Worm (Caenorhabditis elegans) whole organism, L4 larva: Measurements from ENCODE around the gene klp-6.

Experiments used
- nhr-237 ChIP-seq: sonication (generic microtip); optimal IDR thresholded peaks from 2 replicates; lab custom pipeline; 2017; ENCODE audit warnings: missing biosample characterization, missing genetic modification characterization
- unc-62 ChIP-seq, 3 experiments: fragments of 150-350 bp in 1 of 3; sonication (generic microtip); optimal IDR thresholded peaks in 2 of 3; peaks in 1 of 3; 1 replicate in 1 of 3; 2 replicates in 2 of 3; lab custom pipeline; 2014 to 2017; ENCODE audit warnings: missing biosample characterization in 3 of 3, missing genetic modification characterization in 3 of 3, missing genetic modification reagents in 3 of 3, missing genotype in 1 of 3

DNA sequence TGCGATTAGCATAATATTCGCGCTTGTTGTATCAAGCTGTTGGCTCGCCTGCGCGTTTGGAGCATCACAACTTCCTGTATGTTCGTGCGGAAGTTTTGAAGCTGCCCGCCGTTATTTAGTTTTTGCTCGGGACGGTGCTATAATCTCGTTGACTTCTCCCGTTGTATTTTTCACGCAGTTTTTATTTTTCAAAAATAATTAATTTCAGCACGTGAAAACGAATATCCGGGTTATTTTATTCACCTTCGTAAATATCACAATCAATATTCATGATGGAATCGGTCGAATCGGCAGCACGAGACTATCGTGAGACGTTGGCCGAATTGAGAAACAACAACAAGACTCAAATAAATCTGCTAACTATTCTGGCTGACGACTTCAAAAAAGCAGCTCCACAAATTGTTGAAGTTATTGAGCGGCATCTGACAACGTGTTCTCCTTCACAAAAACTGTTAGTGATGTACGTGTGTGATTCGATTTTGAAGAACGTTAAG is 5.5 kb upstream of the klp-6 start:
- TF ChIP-seq nhr-237 (tag; lab: Kevin White, UChicago) = no peak
- TF ChIP-seq unc-62 (GFP tag; optimal IDR thresholded peaks at IDR 0.05 in 1 of 2; lab: Kevin White, UChicago) = no peak
- TF ChIP-seq unc-62 (tag; optimal IDR thresholded peaks at IDR 0.05; lab: Kevin White, UChicago) = no peak
